Fruit fly (Drosophila melanogaster) whole organism: Measurements from ENCODE around the gene CG7149.

Experiments
- CG8478 ChIP-seq: fragments of >200 bp; optimal IDR thresholded peaks from 2 replicates; lab custom pipeline; 2018; ENCODE audit warnings: inconsistent platforms
- Dll ChIP-seq: fragments of >200 bp; optimal IDR thresholded peaks from 2 replicates; lab custom pipeline; 2017
- EcR ChIP-seq, 2 experiments: fragments of >200 bp; optimal IDR thresholded peaks; 2 replicates each; lab custom pipeline; 2017; ENCODE audit warnings: missing biosample characterization in 2 of 2, missing genetic modification characterization in 2 of 2, missing genetic modification reagents in 2 of 2
- pan ChIP-seq: fragments of >200 bp; optimal IDR thresholded peaks from 2 replicates; lab custom pipeline; 2017
- psq ChIP-seq: fragments of >200 bp; optimal IDR thresholded peaks from 2 replicates; lab custom pipeline; 2017
- usp ChIP-seq: fragments of >200 bp; optimal IDR thresholded peaks from 2 replicates; lab custom pipeline; 2017; ENCODE audit warnings: missing biosample characterization, missing genetic modification characterization, mixed read lengths

The CG7149 gene

DNA sequence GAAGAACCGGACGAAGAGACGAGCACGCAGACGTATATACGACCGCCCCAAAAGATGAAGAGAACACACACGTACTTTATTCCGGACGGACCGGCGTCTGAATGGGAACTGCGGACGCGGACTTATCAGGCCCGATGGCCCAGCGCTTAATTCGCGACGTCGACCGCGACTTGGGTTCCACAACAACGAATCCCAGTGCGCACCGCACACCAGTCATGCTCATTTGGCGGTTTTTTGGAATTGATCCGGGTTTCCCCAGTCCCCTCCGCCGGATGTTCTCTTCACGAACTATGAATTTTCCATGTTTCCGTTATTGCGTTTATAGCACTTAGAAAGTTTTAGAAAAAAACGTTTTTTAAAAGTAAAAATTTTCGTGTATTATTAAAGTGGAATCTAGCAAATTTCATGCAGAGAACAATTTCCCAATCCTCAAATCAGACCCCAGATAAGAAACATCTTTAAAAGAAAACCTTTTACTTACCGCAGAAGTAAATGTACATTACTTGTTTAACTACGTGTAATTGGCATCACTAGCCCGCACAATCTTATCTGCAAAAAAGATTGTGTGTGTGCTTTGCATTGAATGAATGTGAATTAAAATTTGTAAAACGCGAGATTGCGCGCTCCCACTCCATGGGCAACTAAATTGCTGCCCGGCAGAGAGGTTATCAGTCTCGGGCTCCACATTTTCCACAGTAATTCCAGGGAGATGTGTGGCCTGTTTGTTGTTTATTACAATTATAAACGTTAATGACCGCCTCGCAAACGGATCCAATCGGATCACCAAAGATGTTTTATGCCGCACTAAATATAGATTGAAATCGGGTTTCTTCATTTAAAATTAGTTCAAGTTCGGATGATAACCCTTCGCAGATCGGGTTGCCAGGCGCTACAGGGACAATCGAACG is at the start of gene CG7149:
Gene CG7149, minus strand, starts transcription at position 110 of the 908 bp plus-strand sequence.
- TF ChIP-seq usp (no peak), psq (lab: Kevin White, UChicago) (no peak), Dll (lab: Kevin White, UChicago) (no peak), EcR (GFP tag; optimal IDR thresholded peaks at IDR 0.05; lab: Kevin White, UChicago) (no peak), CG8478 (lab: Kevin White, UChicago) (no peak), pan (lab: Kevin White, UChicago) (no peak)

DNA sequence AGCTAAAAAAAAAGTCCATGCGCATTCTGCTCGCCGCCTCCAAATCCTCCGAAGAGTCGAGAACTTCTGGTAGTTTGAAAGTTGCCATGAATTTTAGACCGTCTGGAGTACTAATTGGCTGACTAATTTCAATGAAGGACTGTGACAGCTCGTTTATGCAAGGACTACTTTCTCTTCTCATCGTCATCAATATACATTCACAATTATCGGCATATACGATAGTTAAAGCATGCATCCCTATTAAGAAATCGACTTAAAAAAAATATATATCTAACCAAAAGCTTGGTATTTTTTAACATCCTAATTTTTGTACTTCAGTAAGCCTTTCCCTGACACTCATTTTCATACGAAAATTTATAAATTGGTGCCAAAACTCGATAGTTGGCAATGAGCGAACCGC is 49.8 kb upstream of the CG7149 start, which contains the start of gene CG14537:
Gene CG14537, plus strand, starts transcription at position 301 of the 400 bp plus-strand sequence.
- TF ChIP-seq CG8478 (lab: Kevin White, UChicago): no peak
- TF ChIP-seq usp: no peak
- no peak for TF ChIP-seq pan (lab: Kevin White, UChicago)
- TF ChIP-seq Dll (lab: Kevin White, UChicago): no peak
- no peak for TF ChIP-seq psq (lab: Kevin White, UChicago)
- TF ChIP-seq EcR (GFP tag; optimal IDR thresholded peaks at IDR 0.05; lab: Kevin White, UChicago): no peak

DNA sequence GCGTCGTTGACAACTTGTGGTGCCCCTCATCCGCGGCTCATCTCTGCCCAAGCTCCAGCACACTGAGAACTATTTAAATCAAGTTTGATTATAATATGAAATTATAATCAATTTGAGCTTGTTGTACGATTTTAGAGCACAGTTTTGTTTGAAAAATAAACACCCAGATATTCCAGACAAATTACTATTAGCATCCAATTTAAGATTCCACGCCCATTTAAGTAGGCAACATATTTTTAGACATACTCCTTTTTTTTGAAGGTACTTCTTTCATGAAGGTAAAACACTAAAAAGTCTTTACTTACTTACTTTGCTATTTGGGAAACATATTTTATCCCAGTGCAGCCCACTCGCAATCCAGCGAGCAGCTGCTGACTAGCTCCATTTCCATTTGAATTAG is 47.7 kb upstream of the CG7149 start:
- TF ChIP-seq Dll (lab: Kevin White, UChicago): no peak
- no peak for TF ChIP-seq psq (lab: Kevin White, UChicago)
- TF ChIP-seq EcR (GFP tag; optimal IDR thresholded peaks at IDR 0.05; lab: Kevin White, UChicago): no peak
- no peak for TF ChIP-seq pan (lab: Kevin White, UChicago)
- TF ChIP-seq CG8478 (lab: Kevin White, UChicago): no peak
- no peak for TF ChIP-seq usp

DNA sequence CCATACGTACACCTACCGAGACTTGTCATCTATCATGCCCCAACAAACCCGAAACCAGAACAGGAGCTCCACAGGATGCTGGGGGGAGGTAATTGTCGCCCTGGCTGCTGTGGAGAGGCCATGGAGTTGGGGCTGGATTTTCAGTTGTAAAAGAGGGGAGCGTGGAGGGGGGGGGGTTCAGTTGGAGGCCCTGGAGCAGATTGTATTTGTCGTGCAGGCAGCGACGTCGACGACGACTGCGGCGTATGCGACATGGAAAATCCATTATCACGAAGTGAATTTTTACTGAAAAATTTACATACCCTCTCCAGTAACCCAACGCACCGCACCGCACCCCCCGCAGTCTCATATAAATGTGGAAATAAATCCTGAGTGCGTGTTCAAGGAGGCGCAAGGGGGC is 43.3 kb upstream of the CG7149 start:
- no peak for TF ChIP-seq EcR (GFP tag; optimal IDR thresholded peaks at IDR 0.05; lab: Kevin White, UChicago)
- TF ChIP-seq CG8478 (lab: Kevin White, UChicago): no peak
- no peak for TF ChIP-seq psq (lab: Kevin White, UChicago)
- no peak for TF ChIP-seq Dll (lab: Kevin White, UChicago)
- TF ChIP-seq usp: no peak
- no peak for TF ChIP-seq pan (lab: Kevin White, UChicago)

DNA sequence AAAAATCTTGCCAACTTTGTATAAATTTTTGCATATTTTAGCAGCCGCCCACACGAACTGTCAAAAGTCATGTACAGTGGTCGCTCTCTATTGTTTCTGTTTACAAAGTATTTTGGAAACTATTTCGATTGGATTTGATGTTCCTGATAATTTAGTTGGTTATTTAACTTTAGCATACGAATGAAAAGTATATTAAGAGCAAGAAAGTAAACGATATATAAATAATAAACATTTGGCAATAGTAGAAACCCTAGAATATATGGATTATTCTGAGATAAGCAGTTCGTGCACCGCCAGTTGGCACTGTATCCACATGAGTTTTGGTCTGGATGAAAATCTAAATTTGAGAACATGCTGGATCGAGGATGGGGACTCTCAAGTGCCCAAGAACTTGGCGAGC is 42.9 kb upstream of the CG7149 start:
- TF ChIP-seq Dll (lab: Kevin White, UChicago): no peak
- no peak for TF ChIP-seq CG8478 (lab: Kevin White, UChicago)
- TF ChIP-seq psq (lab: Kevin White, UChicago): no peak
- no peak for TF ChIP-seq EcR (GFP tag; optimal IDR thresholded peaks at IDR 0.05; lab: Kevin White, UChicago)

DNA sequence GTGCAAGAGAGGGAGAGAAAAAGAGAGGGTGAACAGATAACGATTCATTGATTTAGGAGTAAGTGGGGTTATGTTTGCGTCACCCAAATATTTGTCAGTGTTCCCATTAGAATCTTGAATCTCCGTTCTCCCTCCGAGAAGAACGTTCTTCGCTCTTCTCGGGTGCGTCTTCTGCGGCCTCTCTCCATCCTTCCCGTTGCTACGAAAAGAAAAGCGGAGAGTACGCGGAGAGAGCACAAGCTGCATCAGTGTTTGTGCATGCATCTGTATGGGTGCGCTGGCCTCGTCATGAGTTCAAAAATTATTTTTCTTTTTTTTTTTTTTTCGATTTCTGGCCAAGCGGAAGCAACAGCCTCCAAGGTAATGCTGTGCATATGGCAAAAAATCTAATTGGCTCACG is 38.5 kb upstream of the CG7149 start:
- no peak for TF ChIP-seq psq (lab: Kevin White, UChicago)

DNA sequence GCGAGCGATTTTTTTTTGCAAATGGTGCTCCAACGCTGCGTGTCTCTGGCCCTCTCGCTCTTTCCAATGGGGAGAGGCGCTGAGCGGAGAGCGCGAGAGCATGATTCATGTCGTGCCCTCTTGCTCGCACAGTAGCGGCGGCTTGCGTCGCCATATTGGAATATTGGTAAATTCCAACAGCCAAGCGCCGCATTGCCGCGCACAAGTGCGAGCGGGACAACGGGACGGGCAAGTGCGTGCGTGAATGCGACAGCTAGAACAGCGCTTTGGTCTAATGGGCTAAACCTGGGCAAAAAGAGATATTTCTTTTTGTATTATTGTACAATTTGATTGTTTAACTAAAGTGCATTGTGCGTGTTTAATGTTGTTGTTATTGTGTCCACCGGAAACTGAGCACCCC is 37.9 kb upstream of the CG7149 start:
- TF ChIP-seq CG8478 (lab: Kevin White, UChicago): peak; percentile 95
- no peak for TF ChIP-seq EcR (GFP tag; optimal IDR thresholded peaks at IDR 0.05; lab: Kevin White, UChicago)

DNA sequence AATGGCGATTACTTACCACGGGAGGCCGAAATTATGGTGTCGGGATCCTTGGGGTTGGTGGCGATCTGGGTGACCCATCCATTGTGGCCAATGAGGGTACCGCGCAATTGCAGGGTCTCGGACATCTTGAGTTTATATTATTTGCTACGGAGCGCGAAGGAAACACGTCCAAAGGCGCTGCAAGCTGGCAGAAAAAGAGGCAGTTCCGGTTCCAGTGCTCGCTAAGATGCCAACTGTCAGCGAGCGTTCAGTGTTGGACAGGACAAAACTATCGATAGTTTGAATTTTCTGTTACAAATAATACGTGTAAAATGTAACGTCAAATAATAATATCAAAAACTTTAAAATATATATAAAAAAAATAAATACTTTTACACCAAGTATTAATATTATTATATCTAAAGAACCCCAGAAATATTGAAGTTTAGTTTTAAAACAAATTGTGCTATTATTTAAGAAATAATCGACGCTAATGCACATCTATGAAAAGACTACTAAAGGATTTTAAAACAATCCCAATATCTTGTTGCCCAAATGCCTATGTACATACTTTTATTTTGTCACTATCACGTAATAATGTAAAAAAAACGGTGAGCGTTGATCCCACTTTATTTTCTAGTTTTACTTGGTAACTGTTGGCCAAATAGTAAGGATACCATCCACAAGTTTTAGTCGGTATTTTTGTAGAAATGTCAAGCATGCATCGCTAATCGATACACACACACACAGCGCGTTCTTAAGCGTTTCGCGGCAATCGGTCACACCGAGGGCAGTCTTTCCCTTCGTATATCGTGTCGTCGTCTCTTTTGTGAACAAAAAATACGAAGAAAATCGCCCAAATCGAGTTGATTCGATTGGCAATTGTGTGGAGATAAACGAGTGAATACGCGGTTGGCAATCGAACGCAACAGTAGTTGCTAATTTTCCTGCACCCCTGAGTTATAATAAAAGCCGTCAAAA is 37.0 kb upstream of the CG7149 start, which contains the start of the genes Rack1 and mts:
Gene Rack1, minus strand, starts transcription at position 271 of the 960 bp plus-strand sequence.
Gene mts, plus strand, starts transcription at position 606 of the 960 bp plus-strand sequence.
- TF ChIP-seq Dll (lab: Kevin White, UChicago) (no peak), pan (lab: Kevin White, UChicago) (no peak), EcR (GFP tag; optimal IDR thresholded peaks at IDR 0.05; lab: Kevin White, UChicago) (no peak), CG8478 (lab: Kevin White, UChicago) (no peak), usp (no peak), psq (lab: Kevin White, UChicago) (no peak)

DNA sequence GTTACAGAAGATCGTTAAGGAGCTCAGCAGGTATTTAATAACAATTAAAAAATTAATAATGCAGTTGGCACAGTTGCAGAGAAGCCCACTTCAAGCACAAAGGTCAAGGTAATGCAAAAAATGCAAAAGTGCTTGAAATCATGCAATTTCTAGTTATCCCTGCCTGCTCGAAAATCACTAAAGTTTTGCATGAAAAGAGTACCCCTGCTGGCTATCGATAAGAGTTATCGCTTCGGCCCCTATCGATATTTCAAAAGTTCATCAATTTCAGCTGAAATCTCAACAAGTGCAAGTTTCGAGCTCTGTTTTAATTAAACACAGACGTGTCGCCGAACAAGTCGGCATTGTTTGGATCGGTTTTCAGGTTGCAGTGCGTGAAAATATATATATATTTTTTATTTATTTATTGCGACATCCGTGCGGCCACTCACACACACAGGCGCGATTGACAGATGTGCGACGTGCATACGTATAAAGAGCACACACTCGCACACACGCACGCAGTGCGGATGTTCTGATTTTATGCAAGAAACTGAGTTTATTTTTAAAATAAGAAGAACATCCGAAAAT is 31.0 kb upstream of the CG7149 start:
- no peak for TF ChIP-seq Dll (lab: Kevin White, UChicago)
- no peak for TF ChIP-seq psq (lab: Kevin White, UChicago)
- TF ChIP-seq EcR (GFP tag; optimal IDR thresholded peaks at IDR 0.05; lab: Kevin White, UChicago): no peak
- TF ChIP-seq pan (lab: Kevin White, UChicago): no peak
- no peak for TF ChIP-seq CG8478 (lab: Kevin White, UChicago)
- TF ChIP-seq usp: no peak

DNA sequence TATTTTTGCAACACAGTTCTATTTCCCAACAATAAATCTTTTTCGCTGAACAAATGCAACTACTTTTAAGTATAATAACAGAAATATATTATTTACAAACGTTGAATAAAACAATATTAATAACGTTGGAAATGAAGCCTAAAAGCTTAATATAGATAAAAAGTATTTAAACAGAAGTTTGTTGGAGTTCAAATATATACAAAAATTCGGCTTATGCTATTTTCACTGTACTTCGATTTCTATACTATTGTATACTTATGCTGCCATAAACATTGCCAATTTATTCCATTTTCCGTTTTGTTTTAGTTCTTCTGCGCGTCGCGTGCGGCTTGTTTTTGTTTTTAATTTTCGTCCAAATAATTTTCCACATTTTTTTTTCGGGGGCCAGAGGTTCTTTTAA is 30.5 kb upstream of the CG7149 start, which contains the start of gene CG7115:
Gene CG7115, plus strand, starts transcription at position 301 of the 400 bp plus-strand sequence.
- TF ChIP-seq psq (lab: Kevin White, UChicago) (no peak), Dll (lab: Kevin White, UChicago) (no peak), CG8478 (lab: Kevin White, UChicago) (no peak), usp (no peak), pan (lab: Kevin White, UChicago) (no peak), EcR (GFP tag; optimal IDR thresholded peaks at IDR 0.05; lab: Kevin White, UChicago) (no peak)

DNA sequence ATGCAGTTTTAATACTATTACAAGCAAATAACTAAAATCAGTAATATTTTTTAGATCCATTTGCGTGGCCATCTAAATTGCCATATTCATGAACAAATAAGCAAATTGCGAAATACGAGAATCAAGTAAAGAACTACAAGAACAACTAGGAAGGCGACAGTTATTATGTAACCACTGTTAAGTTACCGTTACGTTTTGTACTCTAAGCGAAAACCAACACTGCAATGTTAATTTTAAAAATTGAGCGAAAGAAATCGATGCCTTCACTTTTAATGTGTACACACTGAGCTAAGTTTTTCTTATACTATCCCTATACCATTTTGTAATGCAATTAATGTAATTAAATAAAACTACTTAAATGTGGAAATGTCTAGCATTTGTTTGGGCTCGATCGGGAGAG is 30.1 kb upstream of the CG7149 start:
- TF ChIP-seq psq (lab: Kevin White, UChicago) (no peak), usp (no peak), EcR (GFP tag; optimal IDR thresholded peaks at IDR 0.05; lab: Kevin White, UChicago) (no peak), CG8478 (lab: Kevin White, UChicago) (no peak), pan (lab: Kevin White, UChicago) (no peak), Dll (lab: Kevin White, UChicago) (no peak)
